Worm (Caenorhabditis elegans): ENCODE measurements around the gene Y41D4B.1.

- TF ChIP-seq nfya-1 (tag; optimal IDR thresholded peaks at IDR 0.05; ENCODE audit: insufficient read depth) (no peak), fos-1 (tag; optimal IDR thresholded peaks at IDR 0.05) (no peak), elt-3 (tag; optimal IDR thresholded peaks at IDR 0.05) (no peak)
Measured at ce11 chrIV:1624447-1624846, 48.1 kb upstream of the Y41D4B.1 start.

Data from whole organism, L3 larva.